Worm (Caenorhabditis elegans) whole organism, mixed stage, embryonic: ENCODE data around the gene srp-3.

Experiments
- ces-1 ChIP-seq: fragments of 150-350 bp; optimal IDR thresholded peaks from 2 replicates; lab custom pipeline; 2014; ENCODE audit warnings: missing biosample characterization, missing genetic modification reagents, missing genetic modification characterization
- drap-1 ChIP-seq: fragments of 200-800 bp; sonication (Bioruptor generic); optimal IDR thresholded peaks from 3 replicates; lab custom pipeline; 2018; ENCODE audit warnings: mild to moderate bottlenecking, missing genetic modification characterization, missing compliant biosample characterization
- elt-1 ChIP-seq: sonication (generic microtip); optimal IDR thresholded peaks from 2 replicates; lab custom pipeline; 2017; ENCODE audit warnings: missing genetic modification characterization, mild to moderate bottlenecking, missing compliant biosample characterization, antibody characterized with exemption, moderate library complexity, borderline replicate concordance; ENCODE audit not compliant: insufficient read depth
- elt-3 ChIP-seq: fragments of 150-350 bp; optimal IDR thresholded peaks from 2 replicates; lab custom pipeline; 2014; ENCODE audit warnings: missing biosample characterization, missing genetic modification characterization
- lin-13 ChIP-seq: fragments of 150-350 bp; optimal IDR thresholded peaks from 2 replicates; lab custom pipeline; 2014; ENCODE audit warnings: missing biosample characterization, missing genetic modification characterization
- nhr-12 ChIP-seq: fragments of 150-350 bp; optimal IDR thresholded peaks from 2 replicates; lab custom pipeline; 2014; ENCODE audit warnings: missing biosample characterization, missing genetic modification characterization
- nhr-237 ChIP-seq: fragments of 150-350 bp; optimal IDR thresholded peaks from 2 replicates; lab custom pipeline; 2014; ENCODE audit warnings: missing biosample characterization, missing genetic modification characterization
- nhr-28 ChIP-seq: fragments of 150-350 bp; optimal IDR thresholded peaks from 2 replicates; lab custom pipeline; 2014; ENCODE audit warnings: missing biosample characterization, missing genetic modification characterization
- nhr-76 ChIP-seq: sonication (generic microtip); optimal IDR thresholded peaks from 2 replicates; lab custom pipeline; 2017; ENCODE audit warnings: missing biosample characterization, missing genetic modification characterization
- pha-4 ChIP-seq: fragments of 150-350 bp; optimal IDR thresholded peaks from 2 replicates; lab custom pipeline; 2018; ENCODE audit warnings: missing biosample characterization, missing genetic modification reagents, missing genetic modification characterization
- snpc-4 ChIP-seq: fragments of 150-350 bp; optimal IDR thresholded peaks from 2 replicates; lab custom pipeline; 2014; ENCODE audit warnings: missing biosample characterization, missing genetic modification characterization
- unc-120 ChIP-seq: sonication (generic microtip); optimal IDR thresholded peaks from 2 replicates; lab custom pipeline; 2017; ENCODE audit warnings: missing genetic modification characterization, missing compliant biosample characterization; ENCODE audit not compliant: poor library complexity, severe bottlenecking
- unc-62 ChIP-seq: fragments of 150-350 bp; optimal IDR thresholded peaks from 2 replicates; lab custom pipeline; 2014; ENCODE audit warnings: missing biosample characterization, missing genetic modification reagents, missing genetic modification characterization
- ztf-11 ChIP-seq: fragments of 150-350 bp; optimal IDR thresholded peaks from 2 replicates; lab custom pipeline; 2014; ENCODE audit warnings: missing biosample characterization, missing genetic modification characterization

ce11 chrV:1943465-1943864, 34.8 kb downstream of the srp-3 start:
- TF ChIP-seq elt-1 (no peak), nhr-12 (tag; lab: Kevin White, UChicago) (no peak), snpc-4 (tag; lab: Kevin White, UChicago) (no peak), nhr-76 (no peak), elt-3 (no peak), nhr-28 (tag; lab: Kevin White, UChicago) (no peak), unc-120 (no peak), unc-62 (GFP tag; lab: Kevin White, UChicago) (no peak), ztf-11 (tag; lab: Kevin White, UChicago) (no peak), lin-13 (tag; lab: Kevin White, UChicago) (no peak), nhr-237 (tag; lab: Kevin White, UChicago) (no peak), pha-4 (tag; lab: Kevin White, UChicago) (no peak), drap-1 (GFP tag; lab: Kevin White, UChicago) (no peak), ces-1 (GFP tag; lab: Kevin White, UChicago) (no peak)
